Fruit fly (Drosophila melanogaster) whole organism, embryonic: ENCODE measurements around the gene Jon66Cii.
A peak's percentile ranks its signal among the peaks of the same experiment; 100 is the strongest.

Experiments used
- CG13424 ChIP-seq: fragments of 200-800 bp; sonication (Bioruptor generic); optimal IDR thresholded peaks from 2 replicates; lab custom pipeline; 2019; ENCODE audit warnings: missing biosample characterization, mild to moderate bottlenecking, missing genetic modification characterization, moderate library complexity
- CG14860 ChIP-seq: fragments of 200-800 bp; sonication (Bioruptor generic); IDR thresholded peaks from 3 replicates; pipeline ENCODE4 v1.3.6; 2022; ENCODE audit warnings: missing biosample characterization, missing genetic modification characterization; ENCODE audit not compliant: partially characterized antibody
- CG2116 ChIP-seq: fragments of 200-800 bp; sonication (Bioruptor generic); optimal IDR thresholded peaks from 3 replicates; lab custom pipeline; 2018; ENCODE audit warnings: missing biosample characterization, mild to moderate bottlenecking, missing genetic modification characterization
- CG2129 ChIP-seq: fragments of 200-800 bp; sonication (Bioruptor generic); IDR thresholded peaks from 2 replicates; pipeline ENCODE4 v1.3.6; 2022; ENCODE audit warnings: missing biosample characterization, missing genetic modification characterization; ENCODE audit not compliant: partially characterized antibody
- CG2712 ChIP-seq: fragments of 200-800 bp; optimal IDR thresholded peaks from 3 replicates; lab custom pipeline; 2019; ENCODE audit warnings: missing biosample characterization, mild to moderate bottlenecking, missing genetic modification characterization, moderate library complexity
- CG30403 ChIP-seq: fragments of 200-800 bp; sonication (Bioruptor generic); optimal IDR thresholded peaks from 3 replicates; lab custom pipeline; 2016; ENCODE audit warnings: missing biosample characterization, missing genetic modification characterization
- CG30431 ChIP-seq: fragments of 200-800 bp; sonication (Bioruptor generic); optimal IDR thresholded peaks from 2 replicates; lab custom pipeline; 2017; ENCODE audit warnings: missing biosample characterization, missing genetic modification characterization
- CG4328 ChIP-seq: fragments of 200-800 bp; sonication (Bioruptor generic); optimal IDR thresholded peaks from 3 replicates; lab custom pipeline; 2017; ENCODE audit warnings: missing biosample characterization, missing genetic modification reagents, missing genetic modification characterization
- CG43689 ChIP-seq: fragments of 200-800 bp; sonication (Bioruptor generic); IDR thresholded peaks from 2 replicates; pipeline ENCODE4 v1.3.6; 2022; ENCODE audit warnings: missing biosample characterization, missing genetic modification characterization
- CG5180 ChIP-seq: fragments of 200-800 bp; sonication (Bioruptor generic); optimal IDR thresholded peaks from 3 replicates; lab custom pipeline; 2017; ENCODE audit warnings: missing biosample characterization, missing genetic modification characterization, mild to moderate bottlenecking, moderate library complexity, missing genetic modification reagents
- CG7556 ChIP-seq: fragments of 200-800 bp; sonication (Bioruptor generic); optimal IDR thresholded peaks from 2 replicates; lab custom pipeline; 2017; ENCODE audit warnings: missing biosample characterization, mild to moderate bottlenecking, missing genetic modification characterization
- Camta ChIP-seq: fragments of 200-800 bp; sonication (Bioruptor generic); optimal IDR thresholded peaks from 2 replicates; lab custom pipeline; 2016; ENCODE audit warnings: missing biosample characterization, missing genetic modification characterization
- CrebB ChIP-seq: fragments of 200-800 bp; sonication (Bioruptor generic); optimal IDR thresholded peaks from 3 replicates; lab custom pipeline; 2018; ENCODE audit warnings: missing biosample characterization, mild to moderate bottlenecking, missing genetic modification characterization
- Dek ChIP-seq: fragments of 200-800 bp; sonication (Bioruptor generic); optimal IDR thresholded peaks from 3 replicates; lab custom pipeline; 2019; ENCODE audit warnings: missing biosample characterization, mild to moderate bottlenecking, missing genetic modification characterization, moderate library complexity
- Drgx ChIP-seq: fragments of 200-800 bp; sonication (Bioruptor generic); IDR thresholded peaks from 2 replicates; pipeline ENCODE4 v1.3.6; 2022; ENCODE audit warnings: missing biosample characterization, missing genetic modification characterization
- Fer2 ChIP-seq: fragments of 200-800 bp; sonication (Bioruptor generic); optimal IDR thresholded peaks from 2 replicates; lab custom pipeline; 2018; ENCODE audit warnings: missing biosample characterization, mild to moderate bottlenecking, missing genetic modification characterization, moderate library complexity
- Gug ChIP-seq: fragments of 200-800 bp; sonication (Bioruptor generic); IDR thresholded peaks from 4 replicates; pipeline ENCODE4 v1.3.6; 2022; ENCODE audit warnings: missing biosample characterization, missing genetic modification characterization
- H15 ChIP-seq: fragments of 200-800 bp; sonication (Bioruptor generic); IDR thresholded peaks from 3 replicates; pipeline ENCODE4 v1.3.6; 2022; ENCODE audit warnings: missing biosample characterization, missing genetic modification characterization
- HLH54F ChIP-seq: fragments of 200-800 bp; sonication (Bioruptor generic); optimal IDR thresholded peaks from 3 replicates; lab custom pipeline; 2016; ENCODE audit warnings: missing biosample characterization, missing genetic modification characterization
- Hr78 ChIP-seq, 2 experiments: fragments of 200-800 bp in 1 of 2; fragments of >200 bp in 1 of 2; sonication (Bioruptor generic) in 1 of 2; optimal IDR thresholded peaks; 2 replicates each; lab custom pipeline; 2017 to 2019; ENCODE audit warnings: missing biosample characterization in 2 of 2, missing genetic modification characterization in 2 of 2, mild to moderate bottlenecking in 1 of 2, moderate library complexity in 1 of 2
- Lpt ChIP-seq: fragments of >200 bp; optimal IDR thresholded peaks from 2 replicates; lab custom pipeline; 2018; ENCODE audit warnings: missing biosample characterization, missing genetic modification characterization
- Med ChIP-seq: fragments of 200-800 bp; sonication (Bioruptor generic); peaks from one replicate; lab custom pipeline; 2016; ENCODE audit warnings: missing biosample characterization, missing genetic modification characterization, mild to moderate bottlenecking, inconsistent platforms, moderate library complexity
- Oaz ChIP-seq: fragments of 200-800 bp; sonication (Bioruptor generic); IDR thresholded peaks from 2 replicates; pipeline ENCODE4 v1.3.6; 2022; ENCODE audit warnings: missing biosample characterization, missing genetic modification characterization
- Oli ChIP-seq: fragments of 200-800 bp; sonication (Bioruptor generic); optimal IDR thresholded peaks from 2 replicates; lab custom pipeline; 2018; ENCODE audit warnings: missing biosample characterization, mild to moderate bottlenecking, missing genetic modification characterization, moderate library complexity
- Ptx1 ChIP-seq: fragments of 200-800 bp; sonication (Bioruptor generic); IDR thresholded peaks from 2 replicates; pipeline ENCODE4 v1.3.6; 2022; ENCODE audit warnings: missing biosample characterization, missing genetic modification characterization
- Sin3A ChIP-seq: fragments of >200 bp; optimal IDR thresholded peaks from 2 replicates; lab custom pipeline; 2018
- Sry-δ ChIP-seq: fragments of 200-800 bp; sonication (Bioruptor generic); optimal IDR thresholded peaks from 2 replicates; lab custom pipeline; 2016; ENCODE audit warnings: missing biosample characterization, missing genetic modification characterization
- Tbp ChIP-seq: fragments of >200 bp; optimal IDR thresholded peaks from 2 replicates; lab custom pipeline; 2018; ENCODE audit warnings: missing biosample characterization, missing genetic modification characterization
- amos ChIP-seq: fragments of 200-800 bp; sonication (Bioruptor generic); IDR thresholded peaks from 2 replicates; pipeline ENCODE4 v1.3.6; 2022; ENCODE audit warnings: missing biosample characterization, missing genetic modification characterization; ENCODE audit not compliant: partially characterized antibody
- aop ChIP-seq: fragments of 200-800 bp; sonication (Bioruptor generic); IDR thresholded peaks from 2 replicates; pipeline ENCODE4 v1.3.6; 2022; ENCODE audit warnings: missing biosample characterization, missing genetic modification characterization
- az2 ChIP-seq: fragments of 200-800 bp; sonication (Bioruptor generic); optimal IDR thresholded peaks from 3 replicates; lab custom pipeline; 2016; ENCODE audit warnings: missing biosample characterization, missing genetic modification characterization
- cad ChIP-seq: fragments of >200 bp; optimal IDR thresholded peaks from 2 replicates; lab custom pipeline; 2017; ENCODE audit warnings: missing biosample characterization, missing genetic modification characterization
- danr ChIP-seq: fragments of 200-800 bp; sonication (Bioruptor generic); IDR thresholded peaks from 2 replicates; pipeline ENCODE4 v1.3.6; 2022; ENCODE audit warnings: missing biosample characterization, missing genetic modification characterization
- dm ChIP-seq: fragments of 200-800 bp; sonication (Bioruptor generic); optimal IDR thresholded peaks from 3 replicates; lab custom pipeline; 2016; ENCODE audit warnings: missing biosample characterization, missing genetic modification characterization
- ems ChIP-seq: fragments of 200-800 bp; sonication (Bioruptor generic); optimal IDR thresholded peaks from 3 replicates; lab custom pipeline; 2016; ENCODE audit warnings: missing biosample characterization, missing genetic modification characterization
- gem ChIP-seq: fragments of 200-800 bp; sonication (Bioruptor generic); optimal IDR thresholded peaks from 2 replicates; lab custom pipeline; 2019; ENCODE audit warnings: missing biosample characterization, mild to moderate bottlenecking, missing genetic modification characterization, moderate library complexity
- her ChIP-seq: fragments of 200-800 bp; sonication (Bioruptor generic); optimal IDR thresholded peaks from 2 replicates; lab custom pipeline; 2016; ENCODE audit warnings: missing biosample characterization, missing genetic modification characterization
- hkb ChIP-seq, 2 experiments: fragments of 200-800 bp in 1 of 2; fragments of >200 bp in 1 of 2; sonication (Bioruptor generic) in 1 of 2; IDR thresholded peaks in 1 of 2; optimal IDR thresholded peaks in 1 of 2; 2 replicates each; pipeline versions ENCODE4 v1.3.6 to Lab custom; 2017 to 2022; ENCODE audit warnings: missing biosample characterization in 1 of 2, missing genetic modification characterization in 1 of 2
- maf-S ChIP-seq: fragments of 200-800 bp; sonication (Bioruptor generic); optimal IDR thresholded peaks from 2 replicates; lab custom pipeline; 2016; ENCODE audit warnings: missing biosample characterization, missing genetic modification characterization
- nmo ChIP-seq: fragments of 200-800 bp; sonication (Bioruptor generic); optimal IDR thresholded peaks from 2 replicates; lab custom pipeline; 2018; ENCODE audit warnings: missing biosample characterization, mild to moderate bottlenecking, missing genetic modification characterization, moderate library complexity
- pb ChIP-seq: fragments of 200-800 bp; sonication (Bioruptor generic); optimal IDR thresholded peaks from 3 replicates; lab custom pipeline; 2016; ENCODE audit warnings: missing biosample characterization, missing genetic modification characterization
- psq ChIP-seq: fragments of 200-800 bp; sonication (Bioruptor generic); optimal IDR thresholded peaks from 2 replicates; lab custom pipeline; 2017; ENCODE audit warnings: missing biosample characterization, missing genetic modification characterization
- pzg ChIP-seq: fragments of 200-800 bp; sonication (Bioruptor generic); optimal IDR thresholded peaks from 3 replicates; lab custom pipeline; 2018; ENCODE audit warnings: missing biosample characterization, mild to moderate bottlenecking, missing genetic modification characterization, moderate library complexity
- ranshi ChIP-seq: fragments of 200-800 bp; sonication (Bioruptor generic); IDR thresholded peaks from 2 replicates; pipeline ENCODE4 v1.3.6; 2022; ENCODE audit warnings: missing biosample characterization, missing genetic modification characterization
- sc ChIP-seq, 3 experiments: fragments of >200 bp in 2 of 3; fragments of 200-800 bp in 1 of 3; sonication (Bioruptor generic) in 1 of 3; optimal IDR thresholded peaks; 2 replicates in 2 of 3; 3 replicates in 1 of 3; lab custom pipeline; 2017; ENCODE audit warnings: mild to moderate bottlenecking in 1 of 3, missing biosample characterization in 1 of 3, missing genetic modification characterization in 1 of 3, missing genetic modification reagents in 1 of 3
- schlank ChIP-seq: fragments of 200-800 bp; sonication (Bioruptor generic); optimal IDR thresholded peaks from 2 replicates; lab custom pipeline; 2018; ENCODE audit warnings: missing biosample characterization, mild to moderate bottlenecking, missing genetic modification characterization
- sd ChIP-seq: fragments of 200-800 bp; sonication (Bioruptor generic); optimal IDR thresholded peaks from 3 replicates; lab custom pipeline; 2018; ENCODE audit warnings: missing biosample characterization, mild to moderate bottlenecking, missing genetic modification characterization, moderate library complexity
- slbo ChIP-seq: fragments of 200-800 bp; sonication (Bioruptor generic); IDR thresholded peaks from 2 replicates; pipeline ENCODE4 v1.3.6; 2022; ENCODE audit warnings: missing biosample characterization, missing genetic modification characterization
- sna ChIP-seq: fragments of 200-800 bp; sonication (Bioruptor generic); IDR thresholded peaks from 2 replicates; pipeline ENCODE4 v1.3.6; 2022; ENCODE audit warnings: missing biosample characterization, missing genetic modification characterization; ENCODE audit not compliant: partially characterized antibody
- sug ChIP-seq: fragments of 200-800 bp; optimal IDR thresholded peaks from 2 replicates; lab custom pipeline; 2019; ENCODE audit warnings: missing biosample characterization, mild to moderate bottlenecking, missing genetic modification characterization, moderate library complexity
- vvl ChIP-seq: fragments of 200-800 bp; sonication (Bioruptor generic); IDR thresholded peaks from 2 replicates; pipeline ENCODE4 v1.3.6; 2022; ENCODE audit warnings: missing biosample characterization, missing genetic modification characterization

Jon66Cii gene

dm6 chr3L:8423156-8423555 is 29.7 kb upstream of the Jon66Cii start (continued):
- no peak for TF ChIP-seq schlank
- no peak for TF ChIP-seq pzg (GFP tag; lab: Kevin White, UChicago)
- TF ChIP-seq sna (GFP tag; lab: Robert Waterston, UW) = no peak
- no peak for TF ChIP-seq sc (optimal IDR thresholded peaks at IDR 0.05; lab: Kevin White, UChicago)
- TF ChIP-seq sc (GFP tag; optimal IDR thresholded peaks at IDR 0.05; lab: Kevin White, UChicago) = no peak
- no peak for TF ChIP-seq danr (GFP tag; lab: Robert Waterston, UW)
- no peak for TF ChIP-seq H15 (GFP tag; lab: Robert Waterston, UW)
- TF ChIP-seq Dek (tag; lab: Kevin White, UChicago) = no peak
- TF ChIP-seq Tbp (GFP tag; lab: Kevin White, UChicago) = no peak
- TF ChIP-seq hkb (optimal IDR thresholded peaks at IDR 0.05; lab: Kevin White, UChicago) = no peak
- no peak for TF ChIP-seq hkb (GFP tag; IDR thresholded peaks at IDR 0.05; lab: Robert Waterston, UW)
- no peak for TF ChIP-seq sug (tag; lab: Kevin White, UChicago)
- TF ChIP-seq CG13424 = no peak
- TF ChIP-seq vvl (GFP tag; lab: Robert Waterston, UW) = no peak
- peak in 1 of 2 experiments; percentile 17 for TF ChIP-seq Hr78 (GFP tag; optimal IDR thresholded peaks at IDR 0.05; lab: Kevin White, UChicago)
- no peak for TF ChIP-seq HLH54F (GFP tag; lab: Kevin White, UChicago)
- no peak for TF ChIP-seq slbo (GFP tag; lab: Robert Waterston, UW)
- TF ChIP-seq Fer2 = no peak
- no peak for TF ChIP-seq Ptx1 (GFP tag; lab: Robert Waterston, UW)
- TF ChIP-seq CG14860 (GFP tag; lab: Robert Waterston, UW) = no peak
- TF ChIP-seq Sry-δ = no peak
- TF ChIP-seq Sin3A (lab: Kevin White, UChicago) = no peak
- TF ChIP-seq CG7556 (GFP tag; lab: Kevin White, UChicago) = peak; percentile 43
- no peak for TF ChIP-seq aop (GFP tag; lab: Robert Waterston, UW)
- TF ChIP-seq CrebB (tag; lab: Kevin White, UChicago) = no peak
- no peak for TF ChIP-seq ranshi (GFP tag; lab: Robert Waterston, UW)
- TF ChIP-seq amos (GFP tag; lab: Robert Waterston, UW) = no peak
- no peak for TF ChIP-seq cad (GFP tag; lab: Kevin White, UChicago)
- no peak for TF ChIP-seq CG5180
- no peak for TF ChIP-seq CG2129
- TF ChIP-seq psq (GFP tag; lab: Kevin White, UChicago) = no peak
- TF ChIP-seq Gug (GFP tag; lab: Robert Waterston, UW) = no peak
- no peak for TF ChIP-seq ems (GFP tag; lab: Kevin White, UChicago)
- no peak for TF ChIP-seq CG43689
- peak; percentile 19 for TF ChIP-seq Oli (tag; lab: Kevin White, UChicago)
- no peak for TF ChIP-seq Lpt (GFP tag; lab: Kevin White, UChicago)
- TF ChIP-seq sd (tag; lab: Kevin White, UChicago) = no peak
- peak; percentile 13 for TF ChIP-seq CG30403
- TF ChIP-seq CG2712 (tag; lab: Kevin White, UChicago) = peak; percentile 20
- TF ChIP-seq az2 (GFP tag; lab: Kevin White, UChicago) = peak; percentile 31
- no peak for TF ChIP-seq maf-S (GFP tag; lab: Kevin White, UChicago)
- no peak for TF ChIP-seq CG2116 (GFP tag; lab: Kevin White, UChicago)
- TF ChIP-seq Camta = no peak
- TF ChIP-seq Oaz (GFP tag; lab: Robert Waterston, UW) = no peak
- TF ChIP-seq pb = no peak
- TF ChIP-seq CG4328 (GFP tag; lab: Kevin White, UChicago) = no peak
- peak; percentile 50 for TF ChIP-seq gem (tag; lab: Kevin White, UChicago)
- TF ChIP-seq nmo = peak; percentile 47
- TF ChIP-seq dm (GFP tag; lab: Kevin White, UChicago) = no peak
- TF ChIP-seq Med (GFP tag; lab: Kevin White, UChicago) = no peak
- no peak for TF ChIP-seq CG30431 (GFP tag; lab: Kevin White, UChicago)
- TF ChIP-seq her (GFP tag; lab: Kevin White, UChicago) = no peak
- 0 out of 2 replicates have a peak, but pooled peaks have one; percentile 4 for TF ChIP-seq Drgx (GFP tag; lab: Robert Waterston, UW)
